Worm (Caenorhabditis elegans): ENCODE measurements around the gene Y49F6C.7.

The Y49F6C.7 gene

ce11 chrII:3399212-3399611, 31.2 kb upstream of the Y49F6C.7 start, which contains the start of gene nep-9:
nep-9 (minus strand) TSS chrII:3399312.
- TF ChIP-seq ama-1 (optimal IDR thresholded peaks at IDR 0.05) (no peak), aha-1 (tag) (peak; percentile 24)

ce11 chrII:3395484-3395883, 27.5 kb upstream of the Y49F6C.7 start, which contains the start of gene nep-20:
nep-20 (minus strand) TSS chrII:3395584.
- TF ChIP-seq Y48G9A.11 (GFP tag; IDR thresholded peaks at IDR 0.05) = no peak
- TF ChIP-seq unc-62 (GFP tag; optimal IDR thresholded peaks at IDR 0.05 in 1 of 2) = peak in 1 of 2 experiments; percentile 15
- no peak for TF ChIP-seq unc-62 (tag; optimal IDR thresholded peaks at IDR 0.05)
- no peak for TF ChIP-seq daf-16 (GFP tag; optimal IDR thresholded peaks at IDR 0.05)
- TF ChIP-seq daf-16 (tag; optimal IDR thresholded peaks at IDR 0.05) = no peak
- TF ChIP-seq lsy-2 (tag; optimal IDR thresholded peaks at IDR 0.05) = no peak
- TF ChIP-seq daf-8 (GFP tag; IDR thresholded peaks at IDR 0.05) = no peak

- TF ChIP-seq spr-1 (tag; optimal IDR thresholded peaks at IDR 0.05) (no peak), Y5F2A.4 (GFP tag; optimal IDR thresholded peaks at IDR 0.05) (no peak), skn-1 (tag; optimal IDR thresholded peaks at IDR 0.05) (no peak), ceh-44 (GFP tag; IDR thresholded peaks at IDR 0.05) (no peak)
Measured at ce11 chrII:3387503-3387902, 19.5 kb upstream of the Y49F6C.7 start, which contains the start of gene T06D4.6. T06D4.6 (minus strand) TSS chrII:3387603.

ce11 chrII:3385736-3386135, 17.7 kb upstream of the Y49F6C.7 start, which contains the start of gene T06D4.2:
T06D4.2 (minus strand) TSS chrII:3385905.
- no peak for TF ChIP-seq F49E8.2 (tag; optimal IDR thresholded peaks at IDR 0.05; ENCODE audit: borderline replicate concordance)
- peak; percentile 93 for TF ChIP-seq aha-1 (tag)
- TF ChIP-seq daf-12 (tag; optimal IDR thresholded peaks at IDR 0.05) = no peak
- no peak for TF ChIP-seq ztf-11 (tag; optimal IDR thresholded peaks at IDR 0.05)
- no peak for TF ChIP-seq fkh-10 (GFP tag; optimal IDR thresholded peaks at IDR 0.05)
- TF ChIP-seq ztf-7 (tag; optimal IDR thresholded peaks at IDR 0.05) = no peak

ce11 chrII:3383116-3383515, 15.1 kb upstream of the Y49F6C.7 start:
- TF ChIP-seq arid-1 (GFP tag; conservative IDR thresholded peaks at IDR 0.05) (no peak), unc-62 (GFP tag; optimal IDR thresholded peaks at IDR 0.05 in 1 of 2) (peak in 1 of 2 experiments; percentile 95), unc-62 (tag; optimal IDR thresholded peaks at IDR 0.05) (no peak)

ce11 chrII:3381510-3381909, 13.5 kb upstream of the Y49F6C.7 start, which contains the start of gene T06D4.1:
T06D4.1 (plus strand) TSS chrII:3381830.
- no peak for TF ChIP-seq mxl-3 (GFP tag; optimal IDR thresholded peaks at IDR 0.05)
- TF ChIP-seq nhr-25 (tag; optimal IDR thresholded peaks at IDR 0.05; ENCODE audit: borderline replicate concordance, insufficient read depth) = no peak
- no peak for TF ChIP-seq pqm-1 (tag; optimal IDR thresholded peaks at IDR 0.05)
- TF ChIP-seq duxl-1 (tag; optimal IDR thresholded peaks at IDR 0.05; ENCODE audit: poor library complexity) = no peak
- TF ChIP-seq gei-8 (GFP tag; optimal IDR thresholded peaks at IDR 0.05) = no peak

- TF ChIP-seq nhr-25 (tag; optimal IDR thresholded peaks at IDR 0.05; ENCODE audit: borderline replicate concordance, insufficient read depth) (no peak), lin-1 (GFP tag; IDR thresholded peaks at IDR 0.05) (no peak), hmg-1.1 (GFP tag; IDR thresholded peaks at IDR 0.05) (no peak), aly-2 (tag; optimal IDR thresholded peaks at IDR 0.05) (no peak), snpc-4 (tag; optimal IDR thresholded peaks at IDR 0.05) (no peak), hlh-30 (tag; optimal IDR thresholded peaks at IDR 0.05; ENCODE audit: insufficient read depth) (no peak), ceh-32 (tag; optimal IDR thresholded peaks at IDR 0.05; ENCODE audit: poor library complexity) (no peak), dve-1 (tag; optimal IDR thresholded peaks at IDR 0.05; ENCODE audit: insufficient read depth) (no peak), ama-1 (optimal IDR thresholded peaks at IDR 0.05) (no peak), lim-7 (GFP tag; IDR thresholded peaks at IDR 0.05) (no peak), saeg-2 (GFP tag; IDR thresholded peaks at IDR 0.05) (no peak), nhr-6 (tag; optimal IDR thresholded peaks at IDR 0.05) (no peak), fkh-10 (GFP tag; optimal IDR thresholded peaks at IDR 0.05) (no peak)
Measured at ce11 chrII:3378275-3378674, 10.3 kb upstream of the Y49F6C.7 start, which contains the start of gene Y49F6C.2. Y49F6C.2 (plus strand) TSS chrII:3378575.
